Worm (Caenorhabditis elegans) whole organism, young adult: ENCODE measurements around the gene daf-7.

Source experiments
- ama-1 ChIP-seq, 3 experiments: fragments of 150-350 bp in 1 of 3; sonication (generic microtip) in 2 of 3; optimal IDR thresholded peaks; 2 replicates each; lab custom pipeline; 2014 to 2018; ENCODE audit warnings: missing biosample characterization in 2 of 3, missing genetic modification characterization in 2 of 3, missing genetic modification reagents in 2 of 3
- dpl-1 ChIP-seq: fragments of 150-350 bp; optimal IDR thresholded peaks from 2 replicates; lab custom pipeline; 2014; ENCODE audit warnings: missing biosample characterization, missing genetic modification reagents, missing genetic modification characterization
- madf-6 ChIP-seq: fragments of 200-800 bp; sonication (Bioruptor generic); IDR thresholded peaks from 2 replicates; pipeline ENCODE4 v1.3.6; 2022; ENCODE audit warnings: missing genetic modification reagents, missing genetic modification characterization, missing compliant biosample characterization
- pbrm-1 ChIP-seq: fragments of 200-800 bp; sonication (Bioruptor generic); IDR thresholded peaks from 2 replicates; pipeline ENCODE4 v1.3.6; 2022; ENCODE audit warnings: missing genetic modification reagents, missing genetic modification characterization, missing compliant biosample characterization
- pha-4 ChIP-seq: fragments of 150-350 bp; sonication (generic microtip); optimal IDR thresholded peaks from 2 replicates; lab custom pipeline; 2014; ENCODE audit warnings: missing biosample characterization, missing genetic modification reagents, missing genetic modification characterization
- ztf-3 ChIP-seq: fragments of 200-800 bp; sonication (Bioruptor generic); optimal IDR thresholded peaks from 2 replicates; lab custom pipeline; 2018; ENCODE audit warnings: mild to moderate bottlenecking, missing genetic modification characterization, missing compliant biosample characterization

DNA sequence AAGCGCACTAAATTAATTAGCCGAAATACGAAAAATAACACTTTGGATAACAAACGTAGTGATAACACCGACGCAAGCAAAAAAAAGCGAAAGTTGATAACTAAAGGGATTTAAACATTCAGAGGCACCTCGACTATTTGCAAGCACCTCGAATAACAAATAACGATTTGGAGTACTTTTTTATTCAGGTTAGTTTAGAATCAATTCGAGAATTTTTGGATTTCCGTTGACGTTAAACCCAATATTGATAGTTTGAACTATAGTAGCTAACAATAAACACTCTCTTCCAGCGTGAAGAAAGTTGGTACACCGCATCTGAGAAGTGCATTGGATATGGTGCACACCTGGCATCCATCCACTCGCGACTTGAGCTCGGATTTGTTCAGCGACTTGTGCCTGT is 13.6 kb downstream of the daf-7 start:
- TF ChIP-seq ztf-3 (no peak), dpl-1 (GFP tag; lab: Kevin White, UChicago) (no peak), ama-1 (optimal IDR thresholded peaks at IDR 0.05; lab: Kevin White, UChicago) (no peak), ama-1 (GFP tag; optimal IDR thresholded peaks at IDR 0.05; lab: Kevin White, UChicago) (no peak), madf-6 (GFP tag; lab: Robert Waterston, UW) (no peak), pbrm-1 (GFP tag; lab: Robert Waterston, UW) (no peak), pha-4 (tag; lab: Kevin White, UChicago) (no peak)
